Worm (Caenorhabditis elegans): ENCODE measurements around the gene nspc-1.

DNA sequence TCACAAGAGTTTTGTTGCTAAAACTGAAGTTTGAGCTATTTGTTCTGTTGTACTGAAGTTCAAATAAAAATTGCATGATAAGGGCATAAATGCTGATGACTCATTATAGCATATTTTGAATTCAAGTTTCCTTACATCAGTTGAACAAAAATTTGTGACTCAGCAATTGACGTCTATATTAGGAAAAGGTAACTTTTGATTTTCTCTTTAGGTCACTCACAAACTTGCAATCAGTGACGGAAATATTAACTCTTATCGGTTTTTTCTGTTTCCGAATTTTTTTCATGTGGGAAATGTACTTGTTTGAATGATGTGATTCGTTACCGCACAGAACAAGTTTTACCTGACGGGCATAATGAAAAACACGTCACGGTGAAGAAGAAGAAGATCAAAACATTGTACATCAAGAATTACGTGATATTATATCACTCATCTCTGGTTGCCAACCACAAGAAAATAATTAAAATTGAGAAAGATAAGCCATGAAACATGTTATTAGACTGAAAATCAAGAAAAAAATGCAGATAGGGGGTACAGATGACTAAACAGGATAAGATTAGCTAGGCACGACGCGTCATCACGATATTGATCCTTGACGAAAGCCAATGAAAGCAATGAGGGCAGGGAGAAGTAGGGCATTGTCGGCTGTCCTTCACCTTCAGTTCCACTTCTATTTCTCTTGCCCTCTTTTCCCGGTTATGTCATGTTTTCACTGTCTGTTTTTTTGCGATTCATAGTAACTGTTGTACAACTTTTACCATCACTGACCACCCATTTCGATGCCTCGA, 29.0 kb upstream of the nspc-1 start:
- no peak for TF ChIP-seq him-1 (tag; optimal IDR thresholded peaks at IDR 0.05)
- no peak for TF ChIP-seq W03F9.2 (tag; optimal IDR thresholded peaks at IDR 0.05)

All from whole organism, L4/young adult.